Fruit fly (Drosophila melanogaster) whole organism, embryonic: ENCODE data around the gene CG14995.

Experiments used
- Abd-B ChIP-seq: fragments of 200-800 bp; sonication (Bioruptor generic); optimal IDR thresholded peaks from 2 replicates; lab custom pipeline; 2018; ENCODE audit warnings: missing biosample characterization, mild to moderate bottlenecking, missing genetic modification characterization, moderate library complexity
- Adf1 ChIP-seq: fragments of 200-800 bp; sonication (Bioruptor generic); IDR thresholded peaks from 2 replicates; pipeline ENCODE4 v1.3.6; 2022; ENCODE audit warnings: missing biosample characterization, missing genetic modification characterization
- Asciz ChIP-seq: fragments of 200-800 bp; sonication (Bioruptor generic); optimal IDR thresholded peaks from 2 replicates; lab custom pipeline; 2017; ENCODE audit warnings: missing biosample characterization, mild to moderate bottlenecking, missing genetic modification characterization, missing genetic modification reagents
- Bgb ChIP-seq: fragments of 200-800 bp; sonication (Bioruptor generic); IDR thresholded peaks from 2 replicates; pipeline ENCODE4 v1.3.6; 2022; ENCODE audit warnings: missing biosample characterization, missing genetic modification characterization; ENCODE audit not compliant: partially characterized antibody
- CG10209 ChIP-seq: fragments of 200-800 bp; sonication (Bioruptor generic); optimal IDR thresholded peaks from 3 replicates; lab custom pipeline; 2017; ENCODE audit warnings: missing biosample characterization, mild to moderate bottlenecking, missing genetic modification characterization, missing genetic modification reagents
- CG1024 ChIP-seq: fragments of 200-800 bp; sonication (Bioruptor generic); IDR thresholded peaks from 2 replicates; pipeline ENCODE4 v1.3.6; 2022; ENCODE audit warnings: missing biosample characterization, missing genetic modification characterization
- CG10274 ChIP-seq: fragments of 200-800 bp; sonication (Bioruptor generic); optimal IDR thresholded peaks from 3 replicates; lab custom pipeline; 2017; ENCODE audit warnings: missing biosample characterization, mild to moderate bottlenecking, missing genetic modification characterization
- CG10959 ChIP-seq: fragments of 200-800 bp; sonication (Bioruptor generic); IDR thresholded peaks from 2 replicates; pipeline ENCODE4 v1.3.6; 2022; ENCODE audit warnings: missing biosample characterization, missing genetic modification characterization
- CG11723 ChIP-seq: fragments of 200-800 bp; sonication (Bioruptor generic); optimal IDR thresholded peaks from 2 replicates; lab custom pipeline; 2017; ENCODE audit warnings: missing biosample characterization, mild to moderate bottlenecking, missing genetic modification characterization
- CG12071 ChIP-seq: fragments of 200-800 bp; sonication (Bioruptor generic); optimal IDR thresholded peaks from 3 replicates; lab custom pipeline; 2018; ENCODE audit warnings: missing biosample characterization, mild to moderate bottlenecking, missing genetic modification characterization
- CG12942 ChIP-seq: fragments of 200-800 bp; sonication (Bioruptor generic); optimal IDR thresholded peaks from 3 replicates; lab custom pipeline; 2016; ENCODE audit warnings: missing biosample characterization, missing genetic modification characterization
- CG13287 ChIP-seq: fragments of 200-800 bp; sonication (Bioruptor generic); IDR thresholded peaks from 2 replicates; pipeline ENCODE4 v1.3.6; 2022; ENCODE audit warnings: missing biosample characterization, missing genetic modification characterization; ENCODE audit not compliant: partially characterized antibody
- CG13775 ChIP-seq: fragments of 200-800 bp; sonication (Bioruptor generic); optimal IDR thresholded peaks from 3 replicates; lab custom pipeline; 2017; ENCODE audit warnings: missing biosample characterization, mild to moderate bottlenecking, missing genetic modification characterization
- CG14014 ChIP-seq: fragments of 200-800 bp; sonication (Bioruptor generic); IDR thresholded peaks from 2 replicates; pipeline ENCODE4 v1.3.6; 2022; ENCODE audit warnings: missing biosample characterization, missing genetic modification characterization
- CG1647 ChIP-seq: fragments of 200-800 bp; sonication (Bioruptor generic); optimal IDR thresholded peaks from 3 replicates; lab custom pipeline; 2016; ENCODE audit warnings: missing biosample characterization, missing genetic modification characterization
- CG18476 ChIP-seq: fragments of 200-800 bp; sonication (Bioruptor generic); optimal IDR thresholded peaks from 2 replicates; lab custom pipeline; 2016; ENCODE audit warnings: missing biosample characterization, mild to moderate bottlenecking, missing genetic modification characterization
- CG2875 ChIP-seq: fragments of 200-800 bp; sonication (Bioruptor generic); optimal IDR thresholded peaks from 2 replicates; lab custom pipeline; 2017; ENCODE audit warnings: missing biosample characterization, mild to moderate bottlenecking, missing genetic modification characterization, missing genetic modification reagents
- CG31388 ChIP-seq: fragments of 200-800 bp; sonication (Bioruptor generic); optimal IDR thresholded peaks from 2 replicates; lab custom pipeline; 2016; ENCODE audit warnings: missing biosample characterization, missing genetic modification characterization
- CG32767 ChIP-seq: fragments of 200-800 bp; sonication (Bioruptor generic); IDR thresholded peaks from 2 replicates; pipeline ENCODE4 v1.3.6; 2022; ENCODE audit warnings: missing biosample characterization, missing genetic modification characterization
- CG5245 ChIP-seq: fragments of 200-800 bp; sonication (Bioruptor generic); optimal IDR thresholded peaks from 3 replicates; lab custom pipeline; 2016; ENCODE audit warnings: missing biosample characterization, missing genetic modification characterization
- CG7556 ChIP-seq: fragments of 200-800 bp; sonication (Bioruptor generic); optimal IDR thresholded peaks from 2 replicates; lab custom pipeline; 2017; ENCODE audit warnings: missing biosample characterization, mild to moderate bottlenecking, missing genetic modification characterization
- CG9817 ChIP-seq: fragments of 200-800 bp; sonication (Bioruptor generic); optimal IDR thresholded peaks from 2 replicates; lab custom pipeline; 2018; ENCODE audit warnings: missing biosample characterization, mild to moderate bottlenecking, missing genetic modification characterization, moderate library complexity
- CkIIα-i1 ChIP-seq: fragments of 200-800 bp; sonication (Bioruptor generic); IDR thresholded peaks from 2 replicates; pipeline ENCODE4 v1.3.6; 2022; ENCODE audit warnings: missing biosample characterization, missing genetic modification characterization
- D19A ChIP-seq: fragments of 200-800 bp; optimal IDR thresholded peaks from 3 replicates; lab custom pipeline; 2019; ENCODE audit warnings: missing biosample characterization, mild to moderate bottlenecking, missing genetic modification characterization, moderate library complexity
- E2f2 ChIP-seq: fragments of 200-800 bp; sonication (Bioruptor generic); IDR thresholded peaks from 2 replicates; pipeline ENCODE4 v1.3.6; 2022; ENCODE audit warnings: missing biosample characterization, missing genetic modification characterization
- Fer1 ChIP-seq: fragments of 200-800 bp; sonication (Bioruptor generic); optimal IDR thresholded peaks from 2 replicates; lab custom pipeline; 2017; ENCODE audit warnings: missing biosample characterization, mild to moderate bottlenecking, missing genetic modification characterization
- Lhr ChIP-seq: fragments of 200-800 bp; sonication (Bioruptor generic); optimal IDR thresholded peaks from 3 replicates; lab custom pipeline; 2017; ENCODE audit warnings: mild to moderate bottlenecking, missing biosample characterization, missing genetic modification reagents, missing genetic modification characterization
- Neu2 ChIP-seq: fragments of 200-800 bp; sonication (Bioruptor generic); optimal IDR thresholded peaks from 3 replicates; lab custom pipeline; 2016; ENCODE audit warnings: missing biosample characterization, missing genetic modification characterization, borderline replicate concordance
- Pdp1 ChIP-seq, 2 experiments: fragments of 200-800 bp; sonication (Bioruptor generic); optimal IDR thresholded peaks; 3 replicates each; lab custom pipeline; 2016; ENCODE audit warnings: missing biosample characterization in 2 of 2, missing genetic modification characterization in 2 of 2, mild to moderate bottlenecking in 1 of 2, moderate library complexity in 1 of 2
- Ravus ChIP-seq: fragments of 200-800 bp; sonication (Bioruptor generic); IDR thresholded peaks from 2 replicates; pipeline ENCODE4 v1.3.6; 2022; ENCODE audit warnings: missing biosample characterization, missing genetic modification characterization
- ac ChIP-seq: fragments of 200-800 bp; sonication (Bioruptor generic); optimal IDR thresholded peaks from 3 replicates; lab custom pipeline; 2017; ENCODE audit warnings: missing biosample characterization, mild to moderate bottlenecking, missing genetic modification characterization
- az2 ChIP-seq: fragments of 200-800 bp; sonication (Bioruptor generic); optimal IDR thresholded peaks from 3 replicates; lab custom pipeline; 2016; ENCODE audit warnings: missing biosample characterization, missing genetic modification characterization
- bcd ChIP-seq: fragments of 200-800 bp; sonication (Bioruptor generic); optimal IDR thresholded peaks from 2 replicates; lab custom pipeline; 2017; ENCODE audit warnings: missing biosample characterization, mild to moderate bottlenecking, missing genetic modification characterization
- fd102C ChIP-seq: fragments of 200-800 bp; sonication (Bioruptor generic); optimal IDR thresholded peaks from 2 replicates; lab custom pipeline; 2018; ENCODE audit warnings: missing biosample characterization, mild to moderate bottlenecking, missing genetic modification characterization, moderate library complexity
- fd3F ChIP-seq: fragments of 200-800 bp; sonication (Bioruptor generic); optimal IDR thresholded peaks from 2 replicates; lab custom pipeline; 2018; ENCODE audit warnings: missing biosample characterization, mild to moderate bottlenecking, missing genetic modification characterization, moderate library complexity
- fd96Cb ChIP-seq: fragments of 200-800 bp; sonication (Bioruptor generic); optimal IDR thresholded peaks from 2 replicates; lab custom pipeline; 2018; ENCODE audit warnings: missing biosample characterization, mild to moderate bottlenecking, missing genetic modification characterization, moderate library complexity
- gcm ChIP-seq: fragments of 200-800 bp; sonication (Bioruptor generic); optimal IDR thresholded peaks from 2 replicates; lab custom pipeline; 2019; ENCODE audit warnings: missing biosample characterization, mild to moderate bottlenecking, missing genetic modification characterization, moderate library complexity
- jumu ChIP-seq: fragments of 200-800 bp; sonication (Bioruptor generic); optimal IDR thresholded peaks from 3 replicates; lab custom pipeline; 2016; ENCODE audit warnings: missing biosample characterization, missing genetic modification characterization
- ken ChIP-seq: fragments of 200-800 bp; sonication (Bioruptor generic); IDR thresholded peaks from 3 replicates; pipeline ENCODE4 v1.3.6; 2022; ENCODE audit warnings: missing biosample characterization, missing genetic modification characterization
- lbe ChIP-seq: fragments of 200-800 bp; sonication (Bioruptor generic); optimal IDR thresholded peaks from 2 replicates; lab custom pipeline; 2016; ENCODE audit warnings: missing biosample characterization, mild to moderate bottlenecking, missing genetic modification characterization
- nerfin-2 ChIP-seq: fragments of 200-800 bp; sonication (Bioruptor generic); IDR thresholded peaks from 2 replicates; pipeline ENCODE4 v1.3.6; 2022; ENCODE audit warnings: missing biosample characterization, missing genetic modification characterization; ENCODE audit not compliant: partially characterized antibody
- otp ChIP-seq: fragments of 200-800 bp; sonication (Bioruptor generic); IDR thresholded peaks from 3 replicates; pipeline ENCODE4, ENCODE4 v1.3.6; 2022; ENCODE audit warnings: missing biosample characterization, missing genetic modification characterization
- pfk ChIP-seq: fragments of 200-800 bp; sonication (Bioruptor generic); optimal IDR thresholded peaks from 2 replicates; lab custom pipeline; 2018; ENCODE audit warnings: missing biosample characterization, mild to moderate bottlenecking, missing genetic modification characterization, moderate library complexity
- ro ChIP-seq: fragments of 200-800 bp; sonication (Bioruptor generic); IDR thresholded peaks from 2 replicates; pipeline ENCODE4 v1.3.6; 2022; ENCODE audit warnings: missing biosample characterization, missing genetic modification characterization
- row ChIP-seq: fragments of 200-800 bp; sonication (Bioruptor generic); IDR thresholded peaks from 3 replicates; pipeline ENCODE4 v1.3.6; 2022; ENCODE audit warnings: missing biosample characterization, missing genetic modification characterization
- sisA ChIP-seq: fragments of 200-800 bp; sonication (Bioruptor generic); IDR thresholded peaks from 2 replicates; pipeline ENCODE4 v1.3.6; 2022; ENCODE audit warnings: missing biosample characterization, missing genetic modification characterization
- usp ChIP-seq: fragments of >200 bp; optimal IDR thresholded peaks from 2 replicates; lab custom pipeline; 2017; ENCODE audit warnings: missing biosample characterization, missing genetic modification characterization
- vnd ChIP-seq: fragments of 200-800 bp; sonication (Bioruptor generic); IDR thresholded peaks from 3 replicates; pipeline ENCODE4 v1.3.6; 2022; ENCODE audit warnings: missing biosample characterization, missing genetic modification characterization; ENCODE audit not compliant: partially characterized antibody
- wdn ChIP-seq: fragments of 200-800 bp; sonication (Bioruptor generic); IDR thresholded peaks from 2 replicates; pipeline ENCODE4 v1.3.6; 2022; ENCODE audit warnings: missing biosample characterization, missing genetic modification characterization

CG14995 gene

DNA sequence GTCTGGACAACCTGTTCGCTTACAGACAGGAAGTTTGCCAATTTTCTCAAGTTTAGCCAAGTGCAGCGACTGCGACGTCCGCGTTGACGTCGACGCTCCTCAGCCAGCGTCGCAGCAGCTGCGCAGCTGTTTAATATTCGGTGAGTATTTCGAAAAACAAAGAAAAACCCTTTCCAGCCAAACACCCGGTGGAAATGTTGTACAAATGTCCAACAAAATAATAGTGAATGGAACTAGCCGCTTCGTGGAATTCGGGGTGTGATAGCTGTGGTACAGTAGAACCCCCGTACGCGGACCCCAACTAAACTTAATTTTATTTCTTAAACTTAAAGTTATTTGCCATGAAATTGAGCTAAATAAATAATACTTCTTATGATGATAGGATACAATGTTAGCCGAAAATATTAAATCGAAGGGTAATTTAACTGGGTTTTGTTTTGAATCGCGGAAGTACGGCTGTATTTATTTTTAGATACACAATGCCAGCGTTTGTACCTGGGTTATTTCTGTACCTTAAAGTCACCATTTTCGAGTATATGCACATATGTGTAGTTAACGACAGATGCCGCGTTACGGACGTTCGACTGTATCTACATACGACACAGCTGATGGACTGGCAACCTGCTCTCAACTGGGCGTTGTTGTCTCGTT, 5.9 kb upstream of the CG14995 start (continued):
- TF ChIP-seq row (GFP tag; lab: Robert Waterston, UW) (peak; percentile 89), CG12071 (GFP tag; lab: Kevin White, UChicago) (peak; percentile 30), Bgb (GFP tag; lab: Robert Waterston, UW) (no peak), CG10209 (GFP tag; lab: Kevin White, UChicago) (peak; percentile 80), az2 (GFP tag; lab: Kevin White, UChicago) (peak; percentile 76), CG10959 (GFP tag; lab: Robert Waterston, UW) (no peak), vnd (GFP tag; lab: Robert Waterston, UW) (no peak), Adf1 (GFP tag; lab: Robert Waterston, UW) (peak; percentile 92), ken (peak; percentile 51; the same call in 1 of the 3 replicates), pfk (no peak), fd96Cb (tag; lab: Kevin White, UChicago) (peak; percentile 74), Pdp1 (GFP tag; optimal IDR thresholded peaks at IDR 0.05; lab: Kevin White, UChicago) (peak; percentile 53 to 80), Neu2 (no peak), CG1024 (GFP tag; lab: Robert Waterston, UW) (no peak), Lhr (GFP tag; lab: Kevin White, UChicago) (peak; percentile 37), CG14014 (GFP tag; lab: Robert Waterston, UW) (peak; percentile 44; the same call in 1 of the 2 replicates), CG10274 (GFP tag; lab: Kevin White, UChicago) (peak; percentile 69), CG32767 (GFP tag; lab: Robert Waterston, UW) (peak; percentile 41; the same call in 1 of the 2 replicates), wdn (GFP tag; lab: Robert Waterston, UW) (peak; percentile 63), bcd (peak; percentile 76), CG31388 (GFP tag; lab: Kevin White, UChicago) (peak; percentile 3), fd3F (GFP tag; lab: Kevin White, UChicago) (peak; percentile 32), usp (GFP tag; lab: Kevin White, UChicago) (no peak), D19A (peak; percentile 74), otp (GFP tag; lab: Robert Waterston, UW) (peak; percentile 43; the same call in 1 of the 3 replicates), Asciz (GFP tag; lab: Kevin White, UChicago) (peak; percentile 73), CG1647 (GFP tag; lab: Kevin White, UChicago) (peak; percentile 64), CG11723 (GFP tag; lab: Kevin White, UChicago) (peak; percentile 77), nerfin-2 (GFP tag; lab: Robert Waterston, UW) (no peak), CG9817 (tag; lab: Kevin White, UChicago) (peak; percentile 46), lbe (GFP tag; lab: Kevin White, UChicago) (no peak), ro (peak; percentile 32; the same call in 1 of the 2 replicates), CG18476 (GFP tag; lab: Kevin White, UChicago) (peak; percentile 42), jumu (no peak), CG13775 (GFP tag; lab: Kevin White, UChicago) (peak; percentile 75), CG12942 (GFP tag; lab: Kevin White, UChicago) (peak; percentile 57), CG13287 (GFP tag; lab: Robert Waterston, UW) (no peak), gcm (peak; percentile 67), Abd-B (GFP tag; lab: Kevin White, UChicago) (peak; percentile 61), fd102C (GFP tag; lab: Kevin White, UChicago) (no peak), CG7556 (GFP tag; lab: Kevin White, UChicago) (peak; percentile 87), CG5245 (GFP tag; lab: Kevin White, UChicago) (peak; percentile 45), Fer1 (GFP tag; lab: Kevin White, UChicago) (peak; percentile 80), CkIIα-i1 (GFP tag; lab: Robert Waterston, UW) (no peak), CG2875 (GFP tag; lab: Kevin White, UChicago) (peak; percentile 66), sisA (GFP tag; lab: Robert Waterston, UW) (peak; percentile 58), Ravus (GFP tag; lab: Robert Waterston, UW) (no peak), ac (GFP tag; lab: Kevin White, UChicago) (peak; percentile 16), E2f2 (GFP tag; lab: Robert Waterston, UW) (0 out of 2 replicates have a peak, but pooled peaks have one; percentile 29)
